Fruit fly (Drosophila melanogaster) whole organism, embryonic: ENCODE measurements around the gene htk.

Experiments
- BEAF-32 ChIP-seq: fragments of 200-800 bp; sonication (Bioruptor generic); optimal IDR thresholded peaks from 3 replicates; lab custom pipeline; 2017; ENCODE audit warnings: missing biosample characterization, missing genetic modification characterization, mild to moderate bottlenecking, moderate library complexity, missing genetic modification reagents
- CG10321 ChIP-seq: fragments of 200-800 bp; sonication (Bioruptor generic); IDR thresholded peaks from 2 replicates; pipeline ENCODE4 v1.3.6; 2022; ENCODE audit warnings: missing biosample characterization, missing genetic modification characterization
- CG10565 ChIP-seq: fragments of 200-800 bp; sonication (Bioruptor generic); optimal IDR thresholded peaks from 3 replicates; lab custom pipeline; 2016; ENCODE audit warnings: missing biosample characterization, mild to moderate bottlenecking, missing genetic modification characterization
- CG10979 ChIP-seq: fragments of 200-800 bp; sonication (Bioruptor generic); optimal IDR thresholded peaks from 2 replicates; lab custom pipeline; 2018; ENCODE audit warnings: missing biosample characterization, mild to moderate bottlenecking, missing genetic modification characterization, moderate library complexity
- CG11093 ChIP-seq: fragments of 200-800 bp; sonication (Bioruptor generic); IDR thresholded peaks from 3 replicates; pipeline ENCODE4 v1.3.6; 2022; ENCODE audit warnings: missing biosample characterization, missing genetic modification characterization
- CG11456 ChIP-seq: fragments of 200-800 bp; sonication (Bioruptor generic); IDR thresholded peaks from 3 replicates; pipeline ENCODE4 v1.3.6; 2022; ENCODE audit warnings: missing biosample characterization, missing genetic modification characterization
- CG11504 ChIP-seq: fragments of 200-800 bp; sonication (Bioruptor generic); optimal IDR thresholded peaks from 3 replicates; lab custom pipeline; 2019; ENCODE audit warnings: missing biosample characterization, mild to moderate bottlenecking, missing genetic modification characterization, moderate library complexity
- CG12659 ChIP-seq: fragments of 200-800 bp; sonication (Bioruptor generic); optimal IDR thresholded peaks from 3 replicates; lab custom pipeline; 2017; ENCODE audit warnings: mild to moderate bottlenecking, missing biosample characterization, missing genetic modification reagents, missing genetic modification characterization
- CG12769 ChIP-seq: fragments of 200-800 bp; sonication (Bioruptor generic); optimal IDR thresholded peaks from 2 replicates; lab custom pipeline; 2019; ENCODE audit warnings: missing biosample characterization, mild to moderate bottlenecking, missing genetic modification characterization, moderate library complexity
- CG15479 ChIP-seq: fragments of 200-800 bp; sonication (Bioruptor generic); optimal IDR thresholded peaks from 3 replicates; lab custom pipeline; 2019; ENCODE audit warnings: missing biosample characterization, mild to moderate bottlenecking, missing genetic modification characterization, moderate library complexity
- CG16813 ChIP-seq: fragments of 200-800 bp; sonication (Bioruptor generic); IDR thresholded peaks from 3 replicates; pipeline ENCODE4 v1.3.6; 2022; ENCODE audit warnings: missing biosample characterization, missing genetic modification characterization; ENCODE audit not compliant: partially characterized antibody
- CG4360 ChIP-seq: fragments of 200-800 bp; sonication (Bioruptor generic); IDR thresholded peaks from 2 replicates; pipeline ENCODE4 v1.3.6; 2022; ENCODE audit warnings: missing biosample characterization, missing genetic modification characterization
- CG4820 ChIP-seq: fragments of 200-800 bp; sonication (Bioruptor generic); optimal IDR thresholded peaks from 3 replicates; lab custom pipeline; 2016; ENCODE audit warnings: missing biosample characterization, missing genetic modification characterization
- CG7928 ChIP-seq: fragments of 200-800 bp; sonication (Bioruptor generic); optimal IDR thresholded peaks from 2 replicates; lab custom pipeline; 2017; ENCODE audit warnings: missing biosample characterization, mild to moderate bottlenecking, missing genetic modification characterization
- CG7987 ChIP-seq: fragments of 200-800 bp; sonication (Bioruptor generic); optimal IDR thresholded peaks from 2 replicates; lab custom pipeline; 2018; ENCODE audit warnings: missing biosample characterization, mild to moderate bottlenecking, missing genetic modification characterization, moderate library complexity
- CG8290 ChIP-seq, 3 experiments: fragments of 200-800 bp; sonication (Bioruptor generic); optimal IDR thresholded peaks; 2 replicates each; lab custom pipeline; 2016 to 2019; ENCODE audit warnings: missing biosample characterization in 3 of 3, missing genetic modification characterization in 3 of 3, mild to moderate bottlenecking in 2 of 3, moderate library complexity in 1 of 3
- CG8359 ChIP-seq: fragments of 200-800 bp; sonication (Bioruptor generic); optimal IDR thresholded peaks from 2 replicates; lab custom pipeline; 2017; ENCODE audit warnings: missing biosample characterization, mild to moderate bottlenecking, missing genetic modification characterization, borderline replicate concordance
- CG9817 ChIP-seq: fragments of 200-800 bp; sonication (Bioruptor generic); optimal IDR thresholded peaks from 2 replicates; lab custom pipeline; 2018; ENCODE audit warnings: missing biosample characterization, mild to moderate bottlenecking, missing genetic modification characterization, moderate library complexity
- CG9876 ChIP-seq: fragments of 200-800 bp; sonication (Bioruptor generic); optimal IDR thresholded peaks from 2 replicates; lab custom pipeline; 2016; ENCODE audit warnings: missing biosample characterization, missing genetic modification characterization
- D ChIP-seq, 2 experiments: fragments of 200-800 bp in 1 of 2; fragments of >200 bp in 1 of 2; sonication (Bioruptor generic) in 1 of 2; optimal IDR thresholded peaks; 2 replicates in 1 of 2; 3 replicates in 1 of 2; lab custom pipeline; 2017; ENCODE audit warnings: mild to moderate bottlenecking in 1 of 2, missing biosample characterization in 1 of 2, missing genetic modification characterization in 1 of 2, missing genetic modification reagents in 1 of 2
- Ets65A ChIP-seq: fragments of 200-800 bp; sonication (Bioruptor generic); peaks from one replicate; lab custom pipeline; 2016; ENCODE audit warnings: missing biosample characterization, missing genetic modification characterization
- Fer2 ChIP-seq: fragments of 200-800 bp; sonication (Bioruptor generic); optimal IDR thresholded peaks from 2 replicates; lab custom pipeline; 2018; ENCODE audit warnings: missing biosample characterization, mild to moderate bottlenecking, missing genetic modification characterization, moderate library complexity
- Gug ChIP-seq: fragments of 200-800 bp; sonication (Bioruptor generic); IDR thresholded peaks from 4 replicates; pipeline ENCODE4 v1.3.6; 2022; ENCODE audit warnings: missing biosample characterization, missing genetic modification characterization
- HmgZ ChIP-seq: fragments of 200-800 bp; sonication (Bioruptor generic); optimal IDR thresholded peaks from 2 replicates; lab custom pipeline; 2018; ENCODE audit warnings: missing biosample characterization, mild to moderate bottlenecking, missing genetic modification characterization
- Med ChIP-seq: fragments of 200-800 bp; sonication (Bioruptor generic); peaks from one replicate; lab custom pipeline; 2016; ENCODE audit warnings: missing biosample characterization, missing genetic modification characterization, mild to moderate bottlenecking, inconsistent platforms, moderate library complexity
- Mes4 ChIP-seq: fragments of 200-800 bp; sonication (Bioruptor generic); optimal IDR thresholded peaks from 2 replicates; lab custom pipeline; 2016; ENCODE audit warnings: missing biosample characterization, missing genetic modification characterization
- Six4 ChIP-seq: fragments of 200-800 bp; sonication (Bioruptor generic); optimal IDR thresholded peaks from 2 replicates; lab custom pipeline; 2016; ENCODE audit warnings: missing biosample characterization, missing genetic modification characterization
- dm ChIP-seq: fragments of 200-800 bp; sonication (Bioruptor generic); optimal IDR thresholded peaks from 3 replicates; lab custom pipeline; 2016; ENCODE audit warnings: missing biosample characterization, missing genetic modification characterization
- ewg ChIP-seq: fragments of 200-800 bp; sonication (Bioruptor generic); optimal IDR thresholded peaks from 3 replicates; lab custom pipeline; 2017; ENCODE audit warnings: mild to moderate bottlenecking, missing biosample characterization, missing genetic modification reagents, missing genetic modification characterization
- fd3F ChIP-seq: fragments of 200-800 bp; sonication (Bioruptor generic); optimal IDR thresholded peaks from 2 replicates; lab custom pipeline; 2018; ENCODE audit warnings: missing biosample characterization, mild to moderate bottlenecking, missing genetic modification characterization, moderate library complexity
- gcm ChIP-seq: fragments of 200-800 bp; sonication (Bioruptor generic); optimal IDR thresholded peaks from 2 replicates; lab custom pipeline; 2019; ENCODE audit warnings: missing biosample characterization, mild to moderate bottlenecking, missing genetic modification characterization, moderate library complexity
- gfzf ChIP-seq: fragments of 200-800 bp; sonication (Bioruptor generic); optimal IDR thresholded peaks from 2 replicates; lab custom pipeline; 2016; ENCODE audit warnings: missing biosample characterization, mild to moderate bottlenecking, missing genetic modification characterization, moderate library complexity
- grn ChIP-seq: fragments of 200-800 bp; sonication (Bioruptor generic); optimal IDR thresholded peaks from 3 replicates; lab custom pipeline; 2017; ENCODE audit warnings: missing biosample characterization, missing genetic modification characterization
- gro ChIP-seq: fragments of 200-800 bp; sonication (Bioruptor generic); optimal IDR thresholded peaks from 2 replicates; lab custom pipeline; 2016; ENCODE audit warnings: missing biosample characterization, missing genetic modification characterization
- hbn ChIP-seq: fragments of 200-800 bp; sonication (Bioruptor generic); IDR thresholded peaks from 2 replicates; pipeline ENCODE4 v1.3.6; 2022; ENCODE audit warnings: missing biosample characterization, missing genetic modification characterization; ENCODE audit not compliant: partially characterized antibody
- jigr1 ChIP-seq: fragments of 200-800 bp; sonication (Bioruptor generic); IDR thresholded peaks from 3 replicates; pipeline ENCODE4 v1.3.6; 2022; ENCODE audit warnings: missing biosample characterization, missing genetic modification characterization
- kay ChIP-seq: fragments of 200-800 bp; sonication (Bioruptor generic); optimal IDR thresholded peaks from 2 replicates; lab custom pipeline; 2016; ENCODE audit warnings: missing biosample characterization, missing genetic modification characterization
- mld ChIP-seq: fragments of 200-800 bp; sonication (Bioruptor generic); IDR thresholded peaks from 3 replicates; pipeline ENCODE4 v1.3.6; 2022; ENCODE audit warnings: missing biosample characterization, missing genetic modification characterization; ENCODE audit not compliant: partially characterized antibody
- nerfin-2 ChIP-seq: fragments of 200-800 bp; sonication (Bioruptor generic); IDR thresholded peaks from 2 replicates; pipeline ENCODE4 v1.3.6; 2022; ENCODE audit warnings: missing biosample characterization, missing genetic modification characterization; ENCODE audit not compliant: partially characterized antibody
- nom ChIP-seq: fragments of 200-800 bp; sonication (Bioruptor generic); optimal IDR thresholded peaks from 2 replicates; lab custom pipeline; 2017; ENCODE audit warnings: missing biosample characterization, missing genetic modification characterization, mild to moderate bottlenecking, moderate library complexity, missing genetic modification reagents
- pros ChIP-seq: fragments of 200-800 bp; sonication (Bioruptor generic); optimal IDR thresholded peaks from 3 replicates; lab custom pipeline; 2019; ENCODE audit warnings: missing biosample characterization, mild to moderate bottlenecking, missing genetic modification characterization, moderate library complexity
- row ChIP-seq: fragments of 200-800 bp; sonication (Bioruptor generic); IDR thresholded peaks from 3 replicates; pipeline ENCODE4 v1.3.6; 2022; ENCODE audit warnings: missing biosample characterization, missing genetic modification characterization
- sens ChIP-seq: fragments of 200-800 bp; sonication (Bioruptor generic); peaks from one replicate; lab custom pipeline; 2016; ENCODE audit warnings: missing biosample characterization, missing genetic modification characterization
- slou ChIP-seq: fragments of 200-800 bp; sonication (Bioruptor generic); optimal IDR thresholded peaks from 3 replicates; lab custom pipeline; 2016; ENCODE audit warnings: missing biosample characterization, missing genetic modification characterization
- sug ChIP-seq: fragments of 200-800 bp; optimal IDR thresholded peaks from 2 replicates; lab custom pipeline; 2019; ENCODE audit warnings: missing biosample characterization, mild to moderate bottlenecking, missing genetic modification characterization, moderate library complexity

Gene htk

DNA sequence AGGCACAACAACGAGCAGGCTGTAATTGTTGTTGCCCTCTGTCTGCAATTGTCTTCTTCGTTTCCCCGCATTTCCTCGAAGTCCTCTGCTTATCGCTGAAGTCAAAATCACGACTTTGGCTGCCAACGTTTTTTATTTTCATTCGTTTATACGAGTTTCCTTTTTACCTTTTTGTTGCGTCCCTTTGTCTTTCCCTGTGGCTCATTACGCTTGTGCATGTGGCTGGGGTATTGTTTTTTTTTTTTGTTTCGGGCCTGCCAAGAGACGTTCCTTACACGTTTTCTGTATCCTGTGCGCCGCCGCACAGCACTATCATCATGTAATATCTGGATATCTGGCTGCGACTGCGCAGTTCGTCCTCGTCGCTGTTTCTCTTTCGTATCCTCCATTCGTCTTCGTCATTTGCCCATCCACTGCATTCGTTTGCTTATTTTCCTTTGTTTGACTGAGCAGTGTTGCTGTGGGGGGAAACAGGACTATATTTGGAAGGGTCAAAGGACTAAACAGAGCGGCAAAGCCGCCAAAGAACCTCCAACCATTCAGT lies 22.9 kb downstream of the htk start:
- TF ChIP-seq mld (GFP tag; lab: Robert Waterston, UW), result no peak
- TF ChIP-seq nom, result peak; percentile 81
- TF ChIP-seq Mes4 (GFP tag; lab: Kevin White, UChicago), result no peak
- TF ChIP-seq pros (GFP tag; lab: Kevin White, UChicago), result peak; percentile 2
- peak; percentile 17; the same call in 1 of the 2 replicates for TF ChIP-seq CG4360
- peak; percentile 26 for TF ChIP-seq grn
- peak; percentile 3 for TF ChIP-seq sens (GFP tag; lab: Kevin White, UChicago)
- TF ChIP-seq CG7987 (GFP tag; lab: Kevin White, UChicago), result no peak
- peak; percentile 26 for TF ChIP-seq CG15479 (GFP tag; lab: Kevin White, UChicago)
- no peak for TF ChIP-seq CG10979 (tag; lab: Kevin White, UChicago)
- peak; percentile 6 for TF ChIP-seq ewg (GFP tag; lab: Kevin White, UChicago)
- peak; percentile 40 for TF ChIP-seq D (optimal IDR thresholded peaks at IDR 0.05; lab: Kevin White, UChicago)
- TF ChIP-seq D (GFP tag; optimal IDR thresholded peaks at IDR 0.05; lab: Kevin White, UChicago), result no peak
- TF ChIP-seq CG11504, result no peak
- TF ChIP-seq jigr1 (GFP tag; lab: Robert Waterston, UW), result no peak
- no peak for TF ChIP-seq nerfin-2
- no peak for TF ChIP-seq dm (GFP tag; lab: Kevin White, UChicago)
- no peak for TF ChIP-seq kay (GFP tag; lab: Kevin White, UChicago)
- TF ChIP-seq, all 482 proteins: peak for 8

DNA sequence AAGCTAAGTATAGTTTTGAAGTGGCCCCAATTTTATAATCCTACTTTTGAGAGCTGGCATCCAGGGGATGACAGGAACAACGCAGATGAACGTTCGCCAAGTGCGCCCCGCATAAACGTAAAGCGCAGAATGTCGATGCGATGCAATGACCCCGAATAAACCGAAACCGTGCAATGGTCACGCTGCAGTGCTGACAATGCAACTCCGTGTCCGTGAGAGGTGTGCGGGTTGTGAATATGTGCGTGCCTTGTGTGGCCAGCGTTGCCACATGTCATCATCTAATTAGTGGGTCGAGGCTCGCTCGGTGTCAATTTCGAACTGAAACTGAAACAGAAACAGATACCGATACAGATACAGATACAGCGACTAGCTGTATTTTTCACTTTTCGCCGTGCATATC lies 24.7 kb downstream of the htk start:
- TF ChIP-seq Med (GFP tag; lab: Kevin White, UChicago) (peak; percentile 35), CG16813 (GFP tag; lab: Robert Waterston, UW) (0 out of 3 replicates have a peak, but pooled peaks have one; percentile 19), gfzf (GFP tag; lab: Kevin White, UChicago) (peak; percentile 4), CG7928 (no peak), sens (GFP tag; lab: Kevin White, UChicago) (peak; percentile 60), CG4820 (GFP tag; lab: Kevin White, UChicago) (peak; percentile 71), Ets65A (GFP tag; lab: Kevin White, UChicago) (peak; percentile 17), gcm (GFP tag; lab: Kevin White, UChicago) (peak; percentile 17), HmgZ (tag; lab: Kevin White, UChicago) (no peak), BEAF-32 (GFP tag; lab: Kevin White, UChicago) (peak; percentile 8)
- TF ChIP-seq, all 482 proteins: peak for 8

DNA sequence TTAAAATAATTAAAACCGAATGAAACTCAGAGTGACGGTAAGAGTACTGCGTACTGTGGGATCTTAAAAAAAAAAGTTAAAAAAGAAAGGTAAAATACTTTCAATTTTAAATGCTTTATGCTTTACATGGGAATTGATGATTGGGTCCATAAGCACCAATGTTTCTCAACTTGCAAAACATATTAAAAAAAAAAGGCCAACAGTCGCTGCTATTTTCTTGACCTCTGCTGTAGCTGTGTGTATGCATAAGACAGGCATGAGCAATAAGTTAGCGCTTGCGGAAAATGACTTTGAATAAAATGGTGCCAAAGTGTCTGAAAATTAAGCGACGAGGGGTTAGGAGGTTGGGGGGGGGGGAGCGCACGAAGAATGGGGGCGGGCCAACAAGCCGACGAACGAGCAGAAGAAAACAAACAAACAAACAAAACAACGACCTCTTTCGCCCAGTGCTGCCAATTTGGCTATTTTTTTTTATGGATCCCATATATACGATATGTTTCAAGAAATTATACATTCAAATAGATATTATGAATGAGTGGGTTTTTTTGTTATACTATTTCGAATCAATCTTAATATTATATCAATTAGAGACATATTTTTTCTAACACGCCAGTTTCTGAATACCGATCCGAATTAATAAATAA lies 26.1 kb downstream of the htk start:
- TF ChIP-seq CG9876 (GFP tag; lab: Kevin White, UChicago) (no peak), CG8290 (GFP tag; optimal IDR thresholded peaks at IDR 0.05; lab: Kevin White, UChicago) (no peak), CG8290 (tag; optimal IDR thresholded peaks at IDR 0.05; lab: Kevin White, UChicago) (no peak), CG11093 (GFP tag; lab: Robert Waterston, UW) (0 out of 3 replicates have a peak, but pooled peaks have one; percentile 25), slou (GFP tag; lab: Kevin White, UChicago) (no peak), CG12769 (tag; lab: Kevin White, UChicago) (no peak), fd3F (GFP tag; lab: Kevin White, UChicago) (peak; percentile 28), row (GFP tag; lab: Robert Waterston, UW) (peak; percentile 65), CG12659 (GFP tag; lab: Kevin White, UChicago) (no peak), Gug (GFP tag; lab: Robert Waterston, UW) (peak; percentile 52; the same call in 1 of the 4 replicates), CG9817 (tag; lab: Kevin White, UChicago) (peak; percentile 25), sug (no peak), gro (GFP tag; lab: Kevin White, UChicago) (peak; percentile 5), CG11456 (GFP tag; lab: Robert Waterston, UW) (peak; percentile 77; the same call in 2 of the 3 replicates), hbn (GFP tag; lab: Robert Waterston, UW) (no peak), Ets65A (GFP tag; lab: Kevin White, UChicago) (no peak), Six4 (GFP tag; lab: Kevin White, UChicago) (peak; percentile 27), Fer2 (tag; lab: Kevin White, UChicago) (no peak), CG10565 (GFP tag; lab: Kevin White, UChicago) (no peak), CG10321 (no peak), CG8359 (GFP tag; lab: Kevin White, UChicago) (no peak)
